Fruit fly (Drosophila melanogaster) whole organism, embryonic: ENCODE data around the gene CG9328.
A peak's percentile ranks its signal among the peaks of the same experiment; 100 is the strongest.

Experiments used
- B-H1 ChIP-seq: fragments of 200-800 bp; sonication (Bioruptor generic); IDR thresholded peaks from 3 replicates; pipeline ENCODE4 v1.3.6; 2022; ENCODE audit warnings: missing biosample characterization, missing genetic modification characterization
- B-H2 ChIP-seq: fragments of 200-800 bp; sonication (Bioruptor generic); optimal IDR thresholded peaks from 2 replicates; lab custom pipeline; 2018; ENCODE audit warnings: missing biosample characterization, mild to moderate bottlenecking, missing genetic modification characterization
- CG11723 ChIP-seq: fragments of 200-800 bp; sonication (Bioruptor generic); optimal IDR thresholded peaks from 2 replicates; lab custom pipeline; 2017; ENCODE audit warnings: missing biosample characterization, mild to moderate bottlenecking, missing genetic modification characterization
- CG12236 ChIP-seq: fragments of 200-800 bp; sonication (Bioruptor generic); optimal IDR thresholded peaks from 2 replicates; lab custom pipeline; 2016; ENCODE audit warnings: missing biosample characterization, missing genetic modification characterization
- CG12744 ChIP-seq: fragments of 200-800 bp; sonication (Bioruptor generic); optimal IDR thresholded peaks from 2 replicates; lab custom pipeline; 2016; ENCODE audit warnings: missing biosample characterization, missing genetic modification characterization
- CG13287 ChIP-seq: fragments of 200-800 bp; sonication (Bioruptor generic); IDR thresholded peaks from 2 replicates; pipeline ENCODE4 v1.3.6; 2022; ENCODE audit warnings: missing biosample characterization, missing genetic modification characterization; ENCODE audit not compliant: partially characterized antibody
- CG15011 ChIP-seq: fragments of 200-800 bp; sonication (Bioruptor generic); optimal IDR thresholded peaks from 3 replicates; lab custom pipeline; 2018; ENCODE audit warnings: missing biosample characterization, mild to moderate bottlenecking, missing genetic modification characterization
- CG15269 ChIP-seq: fragments of 200-800 bp; sonication (Bioruptor generic); optimal IDR thresholded peaks from 2 replicates; lab custom pipeline; 2018; ENCODE audit warnings: missing biosample characterization, mild to moderate bottlenecking, missing genetic modification characterization, moderate library complexity
- CG15601 ChIP-seq: fragments of 200-800 bp; sonication (Bioruptor generic); optimal IDR thresholded peaks from 3 replicates; lab custom pipeline; 2019; ENCODE audit warnings: missing biosample characterization, mild to moderate bottlenecking, missing genetic modification characterization, moderate library complexity
- CG16815 ChIP-seq: fragments of 200-800 bp; sonication (Bioruptor generic); optimal IDR thresholded peaks from 3 replicates; lab custom pipeline; 2017; ENCODE audit warnings: missing biosample characterization, mild to moderate bottlenecking, missing genetic modification characterization
- CG16863 ChIP-seq: fragments of 200-800 bp; sonication (Bioruptor generic); optimal IDR thresholded peaks from 3 replicates; lab custom pipeline; 2016; ENCODE audit warnings: missing biosample characterization, missing genetic modification characterization
- CG17568 ChIP-seq: fragments of 200-800 bp; sonication (Bioruptor generic); optimal IDR thresholded peaks from 2 replicates; lab custom pipeline; 2018; ENCODE audit warnings: missing biosample characterization, mild to moderate bottlenecking, missing genetic modification characterization, moderate library complexity
- CG17912 ChIP-seq: fragments of 200-800 bp; sonication (Bioruptor generic); optimal IDR thresholded peaks from 2 replicates; lab custom pipeline; 2018; ENCODE audit warnings: missing biosample characterization, mild to moderate bottlenecking, missing genetic modification characterization
- CG2120 ChIP-seq: fragments of 200-800 bp; sonication (Bioruptor generic); optimal IDR thresholded peaks from 3 replicates; lab custom pipeline; 2016; ENCODE audit warnings: missing biosample characterization, missing genetic modification characterization
- CG2199 ChIP-seq: fragments of 200-800 bp; sonication (Bioruptor generic); IDR thresholded peaks from 3 replicates; pipeline ENCODE4 v1.3.6; 2022; ENCODE audit warnings: missing biosample characterization, missing genetic modification characterization
- CG32532 ChIP-seq: fragments of 200-800 bp; sonication (Bioruptor generic); IDR thresholded peaks from 2 replicates; pipeline ENCODE4 v1.3.6; 2022; ENCODE audit warnings: missing biosample characterization, missing genetic modification characterization
- CG34224 ChIP-seq: fragments of 200-800 bp; sonication (Bioruptor generic); IDR thresholded peaks from 3 replicates; pipeline ENCODE4 v1.3.6; 2022; ENCODE audit warnings: missing biosample characterization, missing genetic modification characterization; ENCODE audit not compliant: partially characterized antibody
- CG4404 ChIP-seq: fragments of 200-800 bp; sonication (Bioruptor generic); IDR thresholded peaks from 2 replicates; pipeline ENCODE4 v1.3.6; 2022; ENCODE audit warnings: missing biosample characterization, missing genetic modification characterization
- CG5180 ChIP-seq: fragments of 200-800 bp; sonication (Bioruptor generic); optimal IDR thresholded peaks from 3 replicates; lab custom pipeline; 2017; ENCODE audit warnings: missing biosample characterization, missing genetic modification characterization, mild to moderate bottlenecking, moderate library complexity, missing genetic modification reagents
- CG7745 ChIP-seq: fragments of 200-800 bp; sonication (Bioruptor generic); optimal IDR thresholded peaks from 2 replicates; lab custom pipeline; 2018; ENCODE audit warnings: missing biosample characterization, mild to moderate bottlenecking, missing genetic modification characterization, moderate library complexity
- CG7839 ChIP-seq: fragments of 200-800 bp; sonication (Bioruptor generic); optimal IDR thresholded peaks from 3 replicates; lab custom pipeline; 2018; ENCODE audit warnings: missing biosample characterization, mild to moderate bottlenecking, missing genetic modification characterization, moderate library complexity
- Dek ChIP-seq: fragments of 200-800 bp; sonication (Bioruptor generic); optimal IDR thresholded peaks from 3 replicates; lab custom pipeline; 2019; ENCODE audit warnings: missing biosample characterization, mild to moderate bottlenecking, missing genetic modification characterization, moderate library complexity
- ERR ChIP-seq: fragments of 200-800 bp; sonication (Bioruptor generic); optimal IDR thresholded peaks from 2 replicates; lab custom pipeline; 2016; ENCODE audit warnings: missing biosample characterization, missing genetic modification characterization
- Fer1 ChIP-seq: fragments of 200-800 bp; sonication (Bioruptor generic); optimal IDR thresholded peaks from 2 replicates; lab custom pipeline; 2017; ENCODE audit warnings: missing biosample characterization, mild to moderate bottlenecking, missing genetic modification characterization
- HLH4C ChIP-seq: fragments of 200-800 bp; sonication (Bioruptor generic); IDR thresholded peaks from 3 replicates; pipeline ENCODE4 v1.3.6; 2022; ENCODE audit warnings: missing biosample characterization, missing genetic modification characterization; ENCODE audit not compliant: partially characterized antibody
- Nf-YC ChIP-seq: fragments of 200-800 bp; optimal IDR thresholded peaks from 3 replicates; lab custom pipeline; 2019; ENCODE audit warnings: missing biosample characterization, mild to moderate bottlenecking, missing genetic modification characterization, moderate library complexity
- Oli ChIP-seq: fragments of 200-800 bp; sonication (Bioruptor generic); optimal IDR thresholded peaks from 2 replicates; lab custom pipeline; 2018; ENCODE audit warnings: missing biosample characterization, mild to moderate bottlenecking, missing genetic modification characterization, moderate library complexity
- Opbp ChIP-seq: fragments of 200-800 bp; sonication (Bioruptor generic); IDR thresholded peaks from 3 replicates; pipeline ENCODE4 v1.3.6; 2022; ENCODE audit warnings: missing biosample characterization, missing genetic modification characterization; ENCODE audit not compliant: partially characterized antibody
- PHDP ChIP-seq: fragments of 200-800 bp; sonication (Bioruptor generic); optimal IDR thresholded peaks from 3 replicates; lab custom pipeline; 2018; ENCODE audit warnings: missing biosample characterization, mild to moderate bottlenecking, missing genetic modification characterization, moderate library complexity
- Pdp1 ChIP-seq, 2 experiments: fragments of 200-800 bp; sonication (Bioruptor generic); optimal IDR thresholded peaks; 3 replicates each; lab custom pipeline; 2016; ENCODE audit warnings: missing biosample characterization in 2 of 2, missing genetic modification characterization in 2 of 2, mild to moderate bottlenecking in 1 of 2, moderate library complexity in 1 of 2
- Rfx ChIP-seq: fragments of 200-800 bp; sonication (Bioruptor generic); IDR thresholded peaks from 2 replicates; pipeline ENCODE4 v1.3.6; 2022; ENCODE audit warnings: missing biosample characterization, missing genetic modification characterization
- Sox100B ChIP-seq: fragments of 200-800 bp; sonication (Bioruptor generic); optimal IDR thresholded peaks from 3 replicates; lab custom pipeline; 2018; ENCODE audit warnings: missing biosample characterization, mild to moderate bottlenecking, missing genetic modification characterization
- ac ChIP-seq: fragments of 200-800 bp; sonication (Bioruptor generic); optimal IDR thresholded peaks from 3 replicates; lab custom pipeline; 2017; ENCODE audit warnings: missing biosample characterization, mild to moderate bottlenecking, missing genetic modification characterization
- bigmax ChIP-seq: fragments of 200-800 bp; sonication (Bioruptor generic); optimal IDR thresholded peaks from 2 replicates; lab custom pipeline; 2018; ENCODE audit warnings: missing biosample characterization, mild to moderate bottlenecking, missing genetic modification characterization
- cad ChIP-seq: fragments of >200 bp; optimal IDR thresholded peaks from 2 replicates; lab custom pipeline; 2017; ENCODE audit warnings: missing biosample characterization, missing genetic modification characterization
- caup ChIP-seq: fragments of 200-800 bp; sonication (Bioruptor generic); optimal IDR thresholded peaks from 3 replicates; lab custom pipeline; 2017; ENCODE audit warnings: missing biosample characterization, mild to moderate bottlenecking, missing genetic modification characterization, moderate library complexity; ENCODE audit not compliant: severe bottlenecking
- chif ChIP-seq, 2 experiments: fragments of 200-800 bp; sonication (Bioruptor generic); optimal IDR thresholded peaks; 3 replicates each; lab custom pipeline; 2016; ENCODE audit warnings: missing biosample characterization in 2 of 2, missing genetic modification characterization in 2 of 2
- chinmo ChIP-seq: fragments of 200-800 bp; sonication (Bioruptor generic); IDR thresholded peaks from 4 replicates; pipeline ENCODE4 v1.3.6; 2022; ENCODE audit warnings: missing biosample characterization, missing genetic modification characterization; ENCODE audit not compliant: partially characterized antibody
- cwo ChIP-seq: fragments of 200-800 bp; sonication (Bioruptor generic); optimal IDR thresholded peaks from 3 replicates; lab custom pipeline; 2017; ENCODE audit warnings: missing biosample characterization, missing genetic modification characterization, mild to moderate bottlenecking, moderate library complexity, missing genetic modification reagents
- dimm ChIP-seq: fragments of 200-800 bp; sonication (Bioruptor generic); IDR thresholded peaks from 2 replicates; pipeline ENCODE4 v1.3.6; 2022; ENCODE audit warnings: missing biosample characterization, missing genetic modification characterization
- eve ChIP-seq, 2 experiments: fragments of >200 bp; optimal IDR thresholded peaks; 2 replicates each; lab custom pipeline; 2017; ENCODE audit warnings: missing biosample characterization in 2 of 2, missing genetic modification characterization in 2 of 2
- exex ChIP-seq: fragments of 200-800 bp; sonication (Bioruptor generic); optimal IDR thresholded peaks from 4 replicates; lab custom pipeline; 2018; ENCODE audit warnings: missing biosample characterization, mild to moderate bottlenecking, missing genetic modification characterization, moderate library complexity
- gsb-n ChIP-seq: fragments of 200-800 bp; sonication (Bioruptor generic); optimal IDR thresholded peaks from 3 replicates; lab custom pipeline; 2018; ENCODE audit warnings: missing biosample characterization, mild to moderate bottlenecking, missing genetic modification characterization
- lab ChIP-seq: fragments of 200-800 bp; sonication (Bioruptor generic); optimal IDR thresholded peaks from 3 replicates; lab custom pipeline; 2017; ENCODE audit warnings: missing biosample characterization, missing genetic modification characterization, mild to moderate bottlenecking, moderate library complexity, missing genetic modification reagents
- lilli ChIP-seq: fragments of 200-800 bp; sonication (Bioruptor generic); optimal IDR thresholded peaks from 3 replicates; lab custom pipeline; 2016; ENCODE audit warnings: missing biosample characterization, missing genetic modification characterization
- sens ChIP-seq: fragments of 200-800 bp; sonication (Bioruptor generic); peaks from one replicate; lab custom pipeline; 2016; ENCODE audit warnings: missing biosample characterization, missing genetic modification characterization
- tna ChIP-seq: fragments of 200-800 bp; sonication (Bioruptor generic); IDR thresholded peaks from 2 replicates; pipeline ENCODE4 v1.3.6; 2022; ENCODE audit warnings: missing biosample characterization, missing genetic modification characterization; ENCODE audit not compliant: partially characterized antibody
- vvl ChIP-seq: fragments of 200-800 bp; sonication (Bioruptor generic); IDR thresholded peaks from 2 replicates; pipeline ENCODE4 v1.3.6; 2022; ENCODE audit warnings: missing biosample characterization, missing genetic modification characterization
- zen2 ChIP-seq: fragments of 200-800 bp; sonication (Bioruptor generic); IDR thresholded peaks from 3 replicates; pipeline ENCODE4 v1.3.6; 2022; ENCODE audit warnings: missing biosample characterization, missing genetic modification characterization; ENCODE audit not compliant: partially characterized antibody

CG9328 gene

dm6 chr2L:20831060-20831459 is 33.5 kb downstream of the CG9328 start, which contains the start of gene CG31674 (continued):
- TF ChIP-seq CG15269 (tag; lab: Kevin White, UChicago) (peak; percentile 22), CG2199 (GFP tag; lab: Robert Waterston, UW) (peak; percentile 64; the same call in 1 of the 3 replicates), Dek (no peak), ac (GFP tag; lab: Kevin White, UChicago) (no peak), Opbp (GFP tag; lab: Robert Waterston, UW) (no peak), CG32532 (GFP tag; lab: Robert Waterston, UW) (peak; percentile 23; the same call in 1 of the 2 replicates), lilli (GFP tag; lab: Kevin White, UChicago) (no peak), CG5180 (GFP tag; lab: Kevin White, UChicago) (peak; percentile 23), chif (GFP tag; optimal IDR thresholded peaks at IDR 0.05; lab: Kevin White, UChicago) (no peak), CG15601 (tag; lab: Kevin White, UChicago) (peak; percentile 6), cad (GFP tag; lab: Kevin White, UChicago) (no peak), CG16863 (GFP tag; lab: Kevin White, UChicago) (no peak), exex (peak; percentile 79), Sox100B (GFP tag; lab: Kevin White, UChicago) (no peak), gsb-n (tag; lab: Kevin White, UChicago) (no peak), CG15011 (GFP tag; lab: Kevin White, UChicago) (no peak), zen2 (GFP tag; lab: Robert Waterston, UW) (peak; percentile 30; the same call in 1 of the 3 replicates), Nf-YC (tag; lab: Kevin White, UChicago) (peak; percentile 31), Oli (no peak), dimm (GFP tag; lab: Robert Waterston, UW) (no peak), CG16815 (GFP tag; lab: Kevin White, UChicago) (no peak), lab (peak; percentile 16), CG7839 (tag; lab: Kevin White, UChicago) (peak; percentile 20), PHDP (tag; lab: Kevin White, UChicago) (no peak), chinmo (peak; percentile 94; the same call in 2 of the 4 replicates), tna (GFP tag; lab: Robert Waterston, UW) (no peak; the same call in 1 of the 2 replicates), B-H2 (peak; percentile 66), CG7745 (tag; lab: Kevin White, UChicago) (no peak), B-H1 (GFP tag; lab: Robert Waterston, UW) (no peak), CG11723 (GFP tag; lab: Kevin White, UChicago) (no peak), ERR (GFP tag; lab: Kevin White, UChicago) (no peak), CG17912 (GFP tag; lab: Kevin White, UChicago) (no peak), CG4404 (GFP tag; lab: Robert Waterston, UW) (no peak), Fer1 (GFP tag; lab: Kevin White, UChicago) (peak; percentile 24), caup (peak; percentile 35), eve (GFP tag; optimal IDR thresholded peaks at IDR 0.05; lab: Kevin White, UChicago) (peak in 1 of 2 experiments; percentile 59), Rfx (GFP tag; lab: Robert Waterston, UW) (peak; percentile 21; the same call in 1 of the 2 replicates), CG2120 (GFP tag; lab: Kevin White, UChicago) (peak; percentile 0), CG12236 (no peak), cwo (GFP tag; lab: Kevin White, UChicago) (no peak), HLH4C (GFP tag; lab: Robert Waterston, UW) (no peak), CG17568 (peak; percentile 1), Pdp1 (GFP tag; optimal IDR thresholded peaks at IDR 0.05; lab: Kevin White, UChicago) (peak in 1 of 2 experiments; percentile 62), vvl (peak; percentile 51), sens (GFP tag; lab: Kevin White, UChicago) (peak; percentile 28), CG12744 (GFP tag; lab: Kevin White, UChicago) (no peak), bigmax (GFP tag; lab: Kevin White, UChicago) (peak; percentile 5), CG13287 (peak; percentile 53; the same call in 1 of the 2 replicates), CG34224 (peak; percentile 32; the same call in 1 of the 3 replicates)
